Fruit fly (Drosophila melanogaster): ENCODE results near the gene CG31548.

DNA sequence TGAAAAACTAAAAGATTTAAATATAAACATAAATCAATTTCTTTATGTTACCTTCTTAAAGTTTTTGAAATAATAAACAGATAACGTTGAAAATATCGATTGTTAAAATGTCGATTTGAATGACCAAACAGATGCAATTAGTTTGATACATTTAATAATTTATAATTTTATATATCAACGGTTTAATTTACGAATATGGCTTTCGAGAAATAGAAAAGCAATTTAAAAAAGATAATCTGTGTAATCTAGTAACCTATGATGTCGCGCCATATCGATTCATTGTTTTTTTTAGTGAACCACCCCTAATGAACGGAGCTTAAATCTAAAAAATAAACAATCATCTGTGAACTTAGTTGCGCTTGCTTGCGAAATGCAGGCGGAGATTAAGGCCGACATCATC is 48.1 kb downstream of the CG31548 start, which contains the start of gene PolZ2:
- no peak for TF ChIP-seq ttk (optimal IDR thresholded peaks at IDR 0.05)
- no peak for TF ChIP-seq psq (optimal IDR thresholded peaks at IDR 0.05)
- no peak for TF ChIP-seq Myc (optimal IDR thresholded peaks at IDR 0.05)

Data from Kc167 (cell line).